Worm (Caenorhabditis elegans) whole organism, L4 larva: Measurements from ENCODE around the gene gon-14.

Experiments
- F10B5.3 ChIP-seq: sonication (generic microtip); optimal IDR thresholded peaks from 2 replicates; lab custom pipeline; 2016; ENCODE audit warnings: mild to moderate bottlenecking, missing genetic modification characterization, missing compliant biosample characterization
- F26F4.8 ChIP-seq: fragments of 200-800 bp; sonication (Bioruptor generic); conservative IDR thresholded peaks from 2 replicates; pipeline ENCODE4 v1.3.6; 2022; ENCODE audit warnings: missing genetic modification characterization, missing compliant biosample characterization
- F37D6.2 ChIP-seq: sonication (generic microtip); optimal IDR thresholded peaks from 2 replicates; lab custom pipeline; 2016; ENCODE audit warnings: mild to moderate bottlenecking, missing genetic modification characterization, missing compliant biosample characterization
- R02D3.7 ChIP-seq: fragments of 150-350 bp; sonication (generic microtip); optimal IDR thresholded peaks from 3 replicates; lab custom pipeline; 2014; ENCODE audit warnings: missing biosample characterization, missing genetic modification characterization
- T26A8.4 ChIP-seq: fragments of 200-800 bp; sonication (Bioruptor generic); IDR thresholded peaks from 2 replicates; pipeline ENCODE4 v1.3.6; 2022; ENCODE audit warnings: missing genetic modification characterization, missing compliant biosample characterization
- ZK337.2 ChIP-seq: fragments of 200-800 bp; sonication (Bioruptor generic); IDR thresholded peaks from 2 replicates; pipeline ENCODE4 v1.3.6; 2022; ENCODE audit warnings: missing genetic modification reagents, missing genetic modification characterization, missing compliant biosample characterization
- ZK546.5 ChIP-seq, 2 experiments: sonication (generic microtip); optimal IDR thresholded peaks; 2 replicates each; lab custom pipeline; 2017; ENCODE audit warnings: missing biosample characterization in 2 of 2, missing genetic modification characterization in 2 of 2
- aha-1 ChIP-seq: fragments of 150-350 bp; peaks from one replicate; lab custom pipeline; 2014; ENCODE audit warnings: missing biosample characterization, missing genetic modification characterization
- aly-2 ChIP-seq: sonication (generic microtip); optimal IDR thresholded peaks from 2 replicates; lab custom pipeline; 2018; ENCODE audit warnings: missing biosample characterization, missing genetic modification characterization
- arid-1 ChIP-seq: fragments of 200-800 bp; sonication (Bioruptor generic); conservative IDR thresholded peaks from 2 replicates; pipeline ENCODE4 v1.3.6; 2022; ENCODE audit warnings: missing genetic modification reagents, missing genetic modification characterization, missing compliant biosample characterization
- ceh-62 ChIP-seq: sonication (generic microtip); optimal IDR thresholded peaks from 2 replicates; lab custom pipeline; 2017; ENCODE audit warnings: missing biosample characterization, missing genetic modification characterization
- ceh-82 ChIP-seq: sonication (generic microtip); optimal IDR thresholded peaks from 2 replicates; lab custom pipeline; 2017; ENCODE audit warnings: missing biosample characterization, missing genetic modification characterization
- ces-1 ChIP-seq: fragments of 150-350 bp; sonication (generic microtip); optimal IDR thresholded peaks from 4 replicates; lab custom pipeline; 2014; ENCODE audit warnings: missing biosample characterization, missing genetic modification reagents, missing genetic modification characterization
- cey-2 ChIP-seq: sonication (generic microtip); optimal IDR thresholded peaks from 3 replicates; lab custom pipeline; 2017; ENCODE audit warnings: missing genetic modification characterization, mild to moderate bottlenecking, missing compliant biosample characterization, antibody characterized with exemption, borderline replicate concordance; ENCODE audit not compliant: insufficient read depth
- ctbp-1 ChIP-seq: fragments of 200-800 bp; sonication (Bioruptor generic); IDR thresholded peaks from 2 replicates; pipeline ENCODE4 v1.3.6; 2022; ENCODE audit warnings: missing genetic modification reagents, missing genetic modification characterization, missing compliant biosample characterization
- daf-19 ChIP-seq: fragments of 200-800 bp; sonication (Bioruptor generic); conservative IDR thresholded peaks from 2 replicates; pipeline ENCODE4 v1.3.6; 2022; ENCODE audit warnings: missing genetic modification characterization, missing compliant biosample characterization
- daf-8 ChIP-seq: fragments of 200-800 bp; sonication (Bioruptor generic); IDR thresholded peaks from 2 replicates; pipeline ENCODE4 v1.3.6; 2022; ENCODE audit warnings: missing genetic modification characterization, missing compliant biosample characterization
- duxl-1 ChIP-seq: sonication (generic microtip); optimal IDR thresholded peaks from 2 replicates; lab custom pipeline; 2016; ENCODE audit warnings: mild to moderate bottlenecking, missing genetic modification characterization, moderate library complexity, missing compliant biosample characterization; ENCODE audit not compliant: poor library complexity
- egl-27 ChIP-seq: sonication (generic microtip); optimal IDR thresholded peaks from 3 replicates; lab custom pipeline; 2017; ENCODE audit warnings: missing biosample characterization, missing genetic modification reagents, missing genetic modification characterization
- hif-1 ChIP-seq, 2 experiments: sonication (generic microtip); optimal IDR thresholded peaks; 2 replicates each; lab custom pipeline; 2016 to 2017; ENCODE audit warnings: missing compliant biosample characterization in 2 of 2, missing genetic modification characterization in 2 of 2, missing genetic modification reagents in 2 of 2, missing genotype in 2 of 2, mild to moderate bottlenecking in 1 of 2
- hlh-30 ChIP-seq: sonication (generic microtip); optimal IDR thresholded peaks from 2 replicates; lab custom pipeline; 2017; ENCODE audit warnings: antibody characterized with exemption, mild to moderate bottlenecking, missing genetic modification characterization, missing compliant biosample characterization; ENCODE audit not compliant: insufficient read depth
- hmg-1.1 ChIP-seq: fragments of 200-800 bp; sonication (Bioruptor generic); IDR thresholded peaks from 2 replicates; pipeline ENCODE4 v1.3.6; 2022; ENCODE audit warnings: missing genetic modification reagents, missing genetic modification characterization, missing compliant biosample characterization
- jun-1 ChIP-seq: fragments of 150-350 bp; optimal IDR thresholded peaks from 2 replicates; lab custom pipeline; 2014; ENCODE audit warnings: missing biosample characterization, missing genetic modification reagents, missing genetic modification characterization
- lim-7 ChIP-seq: fragments of 200-800 bp; sonication (Bioruptor generic); IDR thresholded peaks from 2 replicates; pipeline ENCODE4 v1.3.6; 2022; ENCODE audit warnings: missing genetic modification characterization, missing compliant biosample characterization
- lin-13 ChIP-seq: fragments of 150-350 bp; optimal IDR thresholded peaks from 2 replicates; lab custom pipeline; 2014; ENCODE audit warnings: missing biosample characterization, missing genetic modification reagents, missing genetic modification characterization
- lin-15B ChIP-seq: fragments of 150-350 bp; sonication (generic microtip); optimal IDR thresholded peaks from 3 replicates; lab custom pipeline; 2014; ENCODE audit warnings: missing biosample characterization, missing genetic modification characterization
- lin-29 ChIP-seq: fragments of 200-800 bp; sonication (Bioruptor generic); IDR thresholded peaks from 2 replicates; pipeline ENCODE4 v1.3.6; 2022; ENCODE audit warnings: missing genetic modification reagents, missing genetic modification characterization, missing compliant biosample characterization
- lin-39 ChIP-seq: fragments of 150-350 bp; optimal IDR thresholded peaks from 2 replicates; lab custom pipeline; 2014; ENCODE audit warnings: missing biosample characterization, missing genetic modification reagents, missing genetic modification characterization
- lir-3 ChIP-seq: sonication (generic microtip); optimal IDR thresholded peaks from 2 replicates; lab custom pipeline; 2016; ENCODE audit warnings: mild to moderate bottlenecking, missing genetic modification characterization, missing compliant biosample characterization
- mdl-1 ChIP-seq, 2 experiments: fragments of 150-350 bp in 1 of 2; sonication (generic microtip) in 1 of 2; optimal IDR thresholded peaks; 2 replicates each; lab custom pipeline; 2014 to 2017; ENCODE audit warnings: missing biosample characterization in 2 of 2, missing genetic modification characterization in 2 of 2
- mep-1 ChIP-seq: fragments of 150-350 bp; sonication (generic microtip); optimal IDR thresholded peaks from 3 replicates; lab custom pipeline; 2014; ENCODE audit warnings: missing biosample characterization, missing genetic modification characterization
- mes-2 ChIP-seq: sonication (generic microtip); optimal IDR thresholded peaks from 2 replicates; lab custom pipeline; 2016; ENCODE audit warnings: missing genotype, mild to moderate bottlenecking, missing genetic modification characterization, missing compliant biosample characterization; ENCODE audit not compliant: poor library complexity, severe bottlenecking
- mxl-2 ChIP-seq: fragments of 200-800 bp; sonication (Bioruptor generic); conservative IDR thresholded peaks from 2 replicates; pipeline ENCODE4 v1.3.6; 2022; ENCODE audit warnings: missing genetic modification reagents, missing genetic modification characterization, missing compliant biosample characterization
- nhr-10 ChIP-seq: fragments of 150-350 bp; optimal IDR thresholded peaks from 2 replicates; lab custom pipeline; 2014; ENCODE audit warnings: missing biosample characterization, missing genetic modification characterization
- nhr-111 ChIP-seq: fragments of 200-800 bp; sonication (Bioruptor generic); optimal IDR thresholded peaks from 2 replicates; lab custom pipeline; 2018; ENCODE audit warnings: mild to moderate bottlenecking, missing genetic modification characterization, missing compliant biosample characterization
- nhr-237 ChIP-seq: sonication (generic microtip); optimal IDR thresholded peaks from 2 replicates; lab custom pipeline; 2017; ENCODE audit warnings: missing biosample characterization, missing genetic modification characterization
- nhr-76 ChIP-seq: fragments of 150-350 bp; optimal IDR thresholded peaks from 2 replicates; lab custom pipeline; 2014; ENCODE audit warnings: missing biosample characterization, missing genetic modification characterization
- rbr-2 ChIP-seq: sonication (generic microtip); optimal IDR thresholded peaks from 2 replicates; lab custom pipeline; 2016; ENCODE audit warnings: missing genotype, missing genetic modification characterization, missing compliant biosample characterization
- saeg-2 ChIP-seq: fragments of 200-800 bp; sonication (Bioruptor generic); IDR thresholded peaks from 2 replicates; pipeline ENCODE4 v1.3.6; 2022; ENCODE audit warnings: missing genetic modification reagents, missing genetic modification characterization, missing compliant biosample characterization
- sdz-12 ChIP-seq: fragments of 200-800 bp; sonication (Bioruptor generic); optimal IDR thresholded peaks from 2 replicates; lab custom pipeline; 2018; ENCODE audit warnings: mild to moderate bottlenecking, missing genetic modification characterization, missing compliant biosample characterization
- set-16 ChIP-seq: fragments of 200-800 bp; sonication (Bioruptor generic); IDR thresholded peaks from 2 replicates; pipeline ENCODE4 v1.3.6; 2022; ENCODE audit warnings: missing genetic modification reagents, missing genetic modification characterization, missing compliant biosample characterization
- snpc-4 ChIP-seq: fragments of 150-350 bp; optimal IDR thresholded peaks from 2 replicates; lab custom pipeline; 2014; ENCODE audit warnings: missing biosample characterization, missing genetic modification characterization
- spr-1 ChIP-seq: sonication (generic microtip); optimal IDR thresholded peaks from 2 replicates; lab custom pipeline; 2016; ENCODE audit warnings: mild to moderate bottlenecking, missing genetic modification characterization, missing compliant biosample characterization
- tag-97 ChIP-seq: fragments of 200-800 bp; sonication (Bioruptor generic); IDR thresholded peaks from 2 replicates; pipeline ENCODE4 v1.3.6; 2022; ENCODE audit warnings: missing genetic modification characterization, missing compliant biosample characterization
- tra-1 ChIP-seq: fragments of 200-800 bp; sonication (Bioruptor generic); IDR thresholded peaks from 2 replicates; pipeline ENCODE4 v1.3.6; 2022; ENCODE audit warnings: missing genetic modification reagents, missing genetic modification characterization, missing compliant biosample characterization
- unc-39 ChIP-seq: sonication (generic microtip); optimal IDR thresholded peaks from 2 replicates; lab custom pipeline; 2017; ENCODE audit warnings: missing biosample characterization, missing genetic modification characterization
- unc-62 ChIP-seq, 3 experiments: fragments of 150-350 bp in 1 of 3; sonication (generic microtip); optimal IDR thresholded peaks in 2 of 3; peaks in 1 of 3; 1 replicate in 1 of 3; 2 replicates in 2 of 3; lab custom pipeline; 2014 to 2017; ENCODE audit warnings: missing biosample characterization in 3 of 3, missing genetic modification characterization in 3 of 3, missing genetic modification reagents in 3 of 3, missing genotype in 1 of 3
- vab-7 ChIP-seq: fragments of 200-800 bp; sonication (Bioruptor generic); IDR thresholded peaks from 2 replicates; pipeline ENCODE4 v1.3.6; 2022; ENCODE audit warnings: missing genetic modification reagents, missing genetic modification characterization, missing compliant biosample characterization
- zag-1 ChIP-seq: fragments of 150-350 bp; optimal IDR thresholded peaks from 2 replicates; lab custom pipeline; 2014; ENCODE audit warnings: missing biosample characterization, missing genetic modification characterization
- zfp-3 ChIP-seq: fragments of 200-800 bp; sonication (Bioruptor generic); conservative IDR thresholded peaks from 2 replicates; pipeline ENCODE4 v1.3.6; 2022; ENCODE audit warnings: missing genetic modification reagents, missing genetic modification characterization, missing compliant biosample characterization
- zip-2 ChIP-seq: fragments of 150-350 bp; optimal IDR thresholded peaks from 2 replicates; lab custom pipeline; 2014; ENCODE audit warnings: missing biosample characterization, missing genetic modification characterization
- ztf-7 ChIP-seq: fragments of 150-350 bp; optimal IDR thresholded peaks from 2 replicates; lab custom pipeline; 2014; ENCODE audit warnings: missing biosample characterization, missing genetic modification characterization

gon-14 gene

ce11 chrV:6559585-6559984, 51.4 kb downstream of the gon-14 start (continued):
- TF ChIP-seq lin-39 (no peak), R02D3.7 (tag; lab: Kevin White, UChicago) (no peak), egl-27 (tag; lab: Kevin White, UChicago) (no peak), saeg-2 (GFP tag; lab: Robert Waterston, UW) (peak; percentile 10; the same call in 1 of the 2 replicates), arid-1 (peak; percentile 78), sdz-12 (no peak), ZK337.2 (no peak; the same call in 1 of the 2 replicates), ctbp-1 (no peak; the same call in 1 of the 2 replicates), ztf-7 (tag; lab: Kevin White, UChicago) (no peak), daf-8 (GFP tag; lab: Robert Waterston, UW) (no peak), mes-2 (no peak), aha-1 (tag; lab: Kevin White, UChicago) (no peak), duxl-1 (tag; lab: Kevin White, UChicago) (no peak), F10B5.3 (tag; lab: Kevin White, UChicago) (no peak), lin-29 (GFP tag; lab: Robert Waterston, UW) (no peak), unc-39 (no peak), snpc-4 (no peak), aly-2 (tag; lab: Kevin White, UChicago) (no peak), hif-1 (tag; optimal IDR thresholded peaks at IDR 0.05; lab: Kevin White, UChicago) (no peak), hmg-1.1 (GFP tag; lab: Robert Waterston, UW) (no peak), unc-62 (GFP tag; optimal IDR thresholded peaks at IDR 0.05 in 1 of 2; lab: Kevin White, UChicago) (peak in 1 of 2 experiments; percentile 11), unc-62 (tag; optimal IDR thresholded peaks at IDR 0.05; lab: Kevin White, UChicago) (no peak), nhr-237 (tag; lab: Kevin White, UChicago) (no peak), spr-1 (tag; lab: Kevin White, UChicago) (peak; percentile 53), zag-1 (tag; lab: Kevin White, UChicago) (no peak), nhr-111 (GFP tag; lab: Kevin White, UChicago) (no peak), nhr-76 (tag; lab: Kevin White, UChicago) (no peak), cey-2 (tag; lab: Kevin White, UChicago) (no peak), lin-13 (GFP tag; lab: Kevin White, UChicago) (no peak), vab-7 (GFP tag; lab: Robert Waterston, UW) (no peak; the same call in 1 of the 2 replicates), hlh-30 (tag; lab: Kevin White, UChicago) (no peak), ZK546.5 (tag; optimal IDR thresholded peaks at IDR 0.05; lab: Kevin White, UChicago) (no peak), tra-1 (GFP tag; lab: Robert Waterston, UW) (no peak), mep-1 (tag; lab: Kevin White, UChicago) (no peak), zfp-3 (GFP tag; lab: Robert Waterston, UW) (0 out of 2 replicates have a peak, but pooled peaks have one; percentile 65), daf-19 (GFP tag; lab: Robert Waterston, UW) (no peak), zip-2 (no peak), mxl-2 (GFP tag; lab: Robert Waterston, UW) (0 out of 2 replicates have a peak, but pooled peaks have one; percentile 42), F37D6.2 (no peak), rbr-2 (tag; lab: Kevin White, UChicago) (peak; percentile 44), lin-15B (no peak), tag-97 (GFP tag; lab: Robert Waterston, UW) (no peak), mdl-1 (tag; optimal IDR thresholded peaks at IDR 0.05; lab: Kevin White, UChicago) (no peak), T26A8.4 (no peak), ceh-62 (tag; lab: Kevin White, UChicago) (no peak), ceh-82 (no peak), F26F4.8 (peak; percentile 93), nhr-10 (tag; lab: Kevin White, UChicago) (no peak), lir-3 (peak; percentile 39), lim-7 (peak; percentile 96), set-16 (GFP tag; lab: Robert Waterston, UW) (no peak), ces-1 (no peak), jun-1 (tag; lab: Kevin White, UChicago) (no peak)
